Worm (Caenorhabditis elegans) whole organism, L4 larva: ENCODE data around the gene C30F2.4.

ENCODE experiments used
- F10B5.3 ChIP-seq: sonication (generic microtip); optimal IDR thresholded peaks from 2 replicates; lab custom pipeline; 2016; ENCODE audit warnings: mild to moderate bottlenecking, missing genetic modification characterization, missing compliant biosample characterization
- F26F4.8 ChIP-seq: fragments of 200-800 bp; sonication (Bioruptor generic); conservative IDR thresholded peaks from 2 replicates; pipeline ENCODE4 v1.3.6; 2022; ENCODE audit warnings: missing genetic modification characterization, missing compliant biosample characterization
- F37D6.2 ChIP-seq: sonication (generic microtip); optimal IDR thresholded peaks from 2 replicates; lab custom pipeline; 2016; ENCODE audit warnings: mild to moderate bottlenecking, missing genetic modification characterization, missing compliant biosample characterization
- F44E2.7 ChIP-seq: fragments of 200-800 bp; sonication (Bioruptor generic); IDR thresholded peaks from 2 replicates; pipeline ENCODE4 v2.1.2; 2022; ENCODE audit warnings: missing genetic modification characterization, missing compliant biosample characterization
- F49E8.2 ChIP-seq: sonication (generic microtip); optimal IDR thresholded peaks from 2 replicates; lab custom pipeline; 2016; ENCODE audit warnings: missing compliant biosample characterization, mild to moderate bottlenecking, missing genetic modification characterization, borderline replicate concordance
- R02D3.7 ChIP-seq: fragments of 150-350 bp; sonication (generic microtip); optimal IDR thresholded peaks from 3 replicates; lab custom pipeline; 2014; ENCODE audit warnings: missing biosample characterization, missing genetic modification characterization
- T20F7.1 ChIP-seq: fragments of 200-800 bp; sonication (Bioruptor generic); optimal IDR thresholded peaks from 2 replicates; lab custom pipeline; 2018; ENCODE audit warnings: mild to moderate bottlenecking, missing genetic modification characterization, missing compliant biosample characterization
- Y105C5A.15 ChIP-seq: fragments of 200-800 bp; sonication (Bioruptor generic); IDR thresholded peaks from 2 replicates; pipeline ENCODE4 v1.3.6; 2022; ENCODE audit warnings: missing genetic modification characterization, missing compliant biosample characterization
- Y48G9A.11 ChIP-seq: fragments of 200-800 bp; sonication (Bioruptor generic); IDR thresholded peaks from 2 replicates; pipeline ENCODE4 v1.3.6; 2022; ENCODE audit warnings: missing genetic modification reagents, missing genetic modification characterization, missing compliant biosample characterization
- aly-2 ChIP-seq: sonication (generic microtip); optimal IDR thresholded peaks from 2 replicates; lab custom pipeline; 2018; ENCODE audit warnings: missing biosample characterization, missing genetic modification characterization
- arid-1 ChIP-seq: fragments of 200-800 bp; sonication (Bioruptor generic); conservative IDR thresholded peaks from 2 replicates; pipeline ENCODE4 v1.3.6; 2022; ENCODE audit warnings: missing genetic modification reagents, missing genetic modification characterization, missing compliant biosample characterization
- attf-4 ChIP-seq: sonication (generic microtip); optimal IDR thresholded peaks from 3 replicates; lab custom pipeline; 2017; ENCODE audit warnings: missing biosample characterization, missing genetic modification characterization
- ceh-20 ChIP-seq: fragments of 200-800 bp; sonication (Bioruptor generic); IDR thresholded peaks from 2 replicates; pipeline ENCODE4 v1.3.6; 2022; ENCODE audit warnings: missing genetic modification reagents, missing genetic modification characterization, missing compliant biosample characterization
- ceh-28 ChIP-seq: fragments of 150-350 bp; optimal IDR thresholded peaks from 2 replicates; lab custom pipeline; 2014; ENCODE audit warnings: missing biosample characterization, missing genetic modification reagents, missing genetic modification characterization
- ceh-62 ChIP-seq: sonication (generic microtip); optimal IDR thresholded peaks from 2 replicates; lab custom pipeline; 2017; ENCODE audit warnings: missing biosample characterization, missing genetic modification characterization
- ces-1 ChIP-seq: fragments of 150-350 bp; sonication (generic microtip); optimal IDR thresholded peaks from 4 replicates; lab custom pipeline; 2014; ENCODE audit warnings: missing biosample characterization, missing genetic modification reagents, missing genetic modification characterization
- cey-2 ChIP-seq: sonication (generic microtip); optimal IDR thresholded peaks from 3 replicates; lab custom pipeline; 2017; ENCODE audit warnings: missing genetic modification characterization, mild to moderate bottlenecking, missing compliant biosample characterization, antibody characterized with exemption, borderline replicate concordance; ENCODE audit not compliant: insufficient read depth
- ctbp-1 ChIP-seq: fragments of 200-800 bp; sonication (Bioruptor generic); IDR thresholded peaks from 2 replicates; pipeline ENCODE4 v1.3.6; 2022; ENCODE audit warnings: missing genetic modification reagents, missing genetic modification characterization, missing compliant biosample characterization
- daf-8 ChIP-seq: fragments of 200-800 bp; sonication (Bioruptor generic); IDR thresholded peaks from 2 replicates; pipeline ENCODE4 v1.3.6; 2022; ENCODE audit warnings: missing genetic modification characterization, missing compliant biosample characterization
- dmd-6 ChIP-seq: fragments of 200-800 bp; sonication (Bioruptor generic); IDR thresholded peaks from 2 replicates; pipeline ENCODE4 v1.3.6; 2022; ENCODE audit warnings: missing genetic modification reagents, missing genetic modification characterization, missing compliant biosample characterization
- dpl-1 ChIP-seq: fragments of 150-350 bp; optimal IDR thresholded peaks from 2 replicates; lab custom pipeline; 2014; ENCODE audit warnings: missing biosample characterization, missing genetic modification reagents, missing genetic modification characterization
- duxl-1 ChIP-seq: sonication (generic microtip); optimal IDR thresholded peaks from 2 replicates; lab custom pipeline; 2016; ENCODE audit warnings: mild to moderate bottlenecking, missing genetic modification characterization, moderate library complexity, missing compliant biosample characterization; ENCODE audit not compliant: poor library complexity
- lin-1 ChIP-seq: fragments of 200-800 bp; sonication (Bioruptor generic); IDR thresholded peaks from 2 replicates; pipeline ENCODE4 v1.3.6; 2022; ENCODE audit warnings: missing genetic modification reagents, missing genetic modification characterization, missing compliant biosample characterization
- lin-15B ChIP-seq: fragments of 150-350 bp; sonication (generic microtip); optimal IDR thresholded peaks from 3 replicates; lab custom pipeline; 2014; ENCODE audit warnings: missing biosample characterization, missing genetic modification characterization
- lin-29 ChIP-seq: fragments of 200-800 bp; sonication (Bioruptor generic); IDR thresholded peaks from 2 replicates; pipeline ENCODE4 v1.3.6; 2022; ENCODE audit warnings: missing genetic modification reagents, missing genetic modification characterization, missing compliant biosample characterization
- lin-38 ChIP-seq: fragments of 200-800 bp; sonication (Bioruptor generic); IDR thresholded peaks from 2 replicates; pipeline ENCODE4 v1.3.6; 2022; ENCODE audit warnings: missing genetic modification reagents, missing genetic modification characterization, missing compliant biosample characterization
- lin-39 ChIP-seq: fragments of 150-350 bp; optimal IDR thresholded peaks from 2 replicates; lab custom pipeline; 2014; ENCODE audit warnings: missing biosample characterization, missing genetic modification reagents, missing genetic modification characterization
- madf-5 ChIP-seq, 2 experiments: fragments of 200-800 bp; sonication (Bioruptor generic); IDR thresholded peaks; 2 replicates each; pipeline ENCODE4 v1.3.6; 2022; ENCODE audit warnings: missing compliant biosample characterization in 2 of 2, missing genetic modification characterization in 2 of 2
- mdt-29 ChIP-seq: fragments of 200-800 bp; sonication (Bioruptor generic); IDR thresholded peaks from 2 replicates; pipeline ENCODE4 v1.3.6; 2022; ENCODE audit warnings: missing genetic modification reagents, missing genetic modification characterization, missing compliant biosample characterization
- mxl-2 ChIP-seq: fragments of 200-800 bp; sonication (Bioruptor generic); conservative IDR thresholded peaks from 2 replicates; pipeline ENCODE4 v1.3.6; 2022; ENCODE audit warnings: missing genetic modification reagents, missing genetic modification characterization, missing compliant biosample characterization
- mxl-3 ChIP-seq: fragments of 200-800 bp; sonication (Bioruptor generic); optimal IDR thresholded peaks from 2 replicates; lab custom pipeline; 2018; ENCODE audit warnings: mild to moderate bottlenecking, missing genetic modification characterization, missing compliant biosample characterization
- nhr-111 ChIP-seq: fragments of 200-800 bp; sonication (Bioruptor generic); optimal IDR thresholded peaks from 2 replicates; lab custom pipeline; 2018; ENCODE audit warnings: mild to moderate bottlenecking, missing genetic modification characterization, missing compliant biosample characterization
- nhr-28 ChIP-seq: fragments of 150-350 bp; optimal IDR thresholded peaks from 2 replicates; lab custom pipeline; 2014; ENCODE audit warnings: missing biosample characterization, missing genetic modification characterization
- nhr-41 ChIP-seq: fragments of 200-800 bp; sonication (Bioruptor generic); IDR thresholded peaks from 2 replicates; pipeline ENCODE4 v1.3.6; 2022; ENCODE audit warnings: missing genetic modification reagents, missing genetic modification characterization, missing compliant biosample characterization
- nhr-42 ChIP-seq: fragments of 200-800 bp; sonication (Bioruptor generic); IDR thresholded peaks from 2 replicates; pipeline ENCODE4 v1.3.6; 2022; ENCODE audit warnings: missing genetic modification characterization, missing compliant biosample characterization
- nhr-48 ChIP-seq: sonication (generic microtip); optimal IDR thresholded peaks from 2 replicates; lab custom pipeline; 2016; ENCODE audit warnings: mild to moderate bottlenecking, missing genetic modification characterization, missing compliant biosample characterization
- nhr-76 ChIP-seq: fragments of 150-350 bp; optimal IDR thresholded peaks from 2 replicates; lab custom pipeline; 2014; ENCODE audit warnings: missing biosample characterization, missing genetic modification characterization
- pha-4 ChIP-seq, 2 experiments: fragments of 150-350 bp in 1 of 2; fragments of 200-800 bp in 1 of 2; sonication (Bioruptor generic) in 1 of 2; IDR thresholded peaks in 1 of 2; optimal IDR thresholded peaks in 1 of 2; 2 replicates each; pipeline versions ENCODE4 v1.3.6 to Lab custom; 2014 to 2022; ENCODE audit warnings: missing genetic modification characterization in 2 of 2, missing genetic modification reagents in 2 of 2, missing biosample characterization in 1 of 2, missing compliant biosample characterization in 1 of 2
- php-3 ChIP-seq: fragments of 200-800 bp; sonication (Bioruptor generic); IDR thresholded peaks from 2 replicates; pipeline ENCODE4 v1.3.6; 2022; ENCODE audit warnings: missing genetic modification reagents, missing genetic modification characterization, missing compliant biosample characterization
- skn-1 ChIP-seq: fragments of 150-350 bp; optimal IDR thresholded peaks from 2 replicates; lab custom pipeline; 2014; ENCODE audit warnings: missing biosample characterization, missing genetic modification characterization
- snpc-4 ChIP-seq: fragments of 150-350 bp; optimal IDR thresholded peaks from 2 replicates; lab custom pipeline; 2014; ENCODE audit warnings: missing biosample characterization, missing genetic modification characterization
- spr-1 ChIP-seq: sonication (generic microtip); optimal IDR thresholded peaks from 2 replicates; lab custom pipeline; 2016; ENCODE audit warnings: mild to moderate bottlenecking, missing genetic modification characterization, missing compliant biosample characterization
- spr-3 ChIP-seq: fragments of 200-800 bp; sonication (Bioruptor generic); optimal IDR thresholded peaks from 2 replicates; lab custom pipeline; 2018; ENCODE audit warnings: mild to moderate bottlenecking, missing genetic modification characterization, missing compliant biosample characterization
- unc-130 ChIP-seq: sonication (generic microtip); optimal IDR thresholded peaks from 2 replicates; lab custom pipeline; 2016; ENCODE audit warnings: missing genetic modification reagents, missing genetic modification characterization, missing compliant biosample characterization
- unc-62 ChIP-seq, 3 experiments: fragments of 150-350 bp in 1 of 3; sonication (generic microtip); optimal IDR thresholded peaks in 2 of 3; peaks in 1 of 3; 1 replicate in 1 of 3; 2 replicates in 2 of 3; lab custom pipeline; 2014 to 2017; ENCODE audit warnings: missing biosample characterization in 3 of 3, missing genetic modification characterization in 3 of 3, missing genetic modification reagents in 3 of 3, missing genotype in 1 of 3
- zfp-2 ChIP-seq: sonication (generic microtip); optimal IDR thresholded peaks from 2 replicates; lab custom pipeline; 2016; ENCODE audit warnings: mild to moderate bottlenecking, missing genetic modification characterization, missing compliant biosample characterization
- zfp-3 ChIP-seq: fragments of 200-800 bp; sonication (Bioruptor generic); conservative IDR thresholded peaks from 2 replicates; pipeline ENCODE4 v1.3.6; 2022; ENCODE audit warnings: missing genetic modification reagents, missing genetic modification characterization, missing compliant biosample characterization
- zip-11 ChIP-seq: fragments of 200-800 bp; sonication (Bioruptor generic); IDR thresholded peaks from 2 replicates; pipeline ENCODE4 v1.3.6; 2022; ENCODE audit warnings: missing genetic modification characterization, missing compliant biosample characterization
- zip-2 ChIP-seq: fragments of 150-350 bp; optimal IDR thresholded peaks from 2 replicates; lab custom pipeline; 2014; ENCODE audit warnings: missing biosample characterization, missing genetic modification characterization
- ztf-11 ChIP-seq: fragments of 150-350 bp; optimal IDR thresholded peaks from 2 replicates; lab custom pipeline; 2014; ENCODE audit warnings: missing biosample characterization, missing genetic modification characterization

C30F2.4 gene

ce11 chrX:16056404-16056803 lies 20.0 kb downstream of the C30F2.4 start (continued):
- TF ChIP-seq zip-11, result no peak
- TF ChIP-seq unc-130 (GFP tag; lab: Kevin White, UChicago), result peak; percentile 2
- peak; percentile 85 for TF ChIP-seq nhr-28 (tag; lab: Kevin White, UChicago)
- TF ChIP-seq zfp-3 (GFP tag; lab: Robert Waterston, UW), result peak; percentile 97
- peak; percentile 96 for TF ChIP-seq F10B5.3 (tag; lab: Kevin White, UChicago)
- peak; percentile 40 for TF ChIP-seq cey-2 (tag; lab: Kevin White, UChicago)
- peak; percentile 97 for TF ChIP-seq lin-29 (GFP tag; lab: Robert Waterston, UW)
- TF ChIP-seq F44E2.7 (GFP tag; lab: Robert Waterston, UW), result peak; percentile 61; the same call in 1 of the 2 replicates
- peak; percentile 37 for TF ChIP-seq ceh-62 (tag; lab: Kevin White, UChicago)
- TF ChIP-seq spr-1, result peak; percentile 98
- 0 out of 2 replicates have a peak, but pooled peaks have one; percentile 48 for TF ChIP-seq daf-8 (GFP tag; lab: Robert Waterston, UW)
- TF ChIP-seq madf-5 (GFP tag; IDR thresholded peaks at IDR 0.05; lab: Robert Waterston, UW), result peak; percentile 32 to 84; a peak in 2 of 4 replicates
- TF ChIP-seq F49E8.2 (tag; lab: Kevin White, UChicago), result no peak
- TF ChIP-seq dmd-6, result peak; percentile 97
- TF ChIP-seq dpl-1 (GFP tag; lab: Kevin White, UChicago), result peak; percentile 71
- peak; percentile 91 for TF ChIP-seq T20F7.1 (GFP tag; lab: Kevin White, UChicago)
- TF ChIP-seq spr-3 (GFP tag; lab: Kevin White, UChicago), result peak; percentile 93
- peak; percentile 97 for TF ChIP-seq zip-2 (tag; lab: Kevin White, UChicago)
- no peak for TF ChIP-seq skn-1 (tag; lab: Kevin White, UChicago)
- peak; percentile 47 for TF ChIP-seq nhr-41 (GFP tag; lab: Robert Waterston, UW)
- TF ChIP-seq zfp-2 (tag; lab: Kevin White, UChicago), result peak; percentile 77
- peak; percentile 97 for TF ChIP-seq ceh-20 (GFP tag; lab: Robert Waterston, UW)
- no peak; the same call in none of the 2 replicates for TF ChIP-seq mxl-2 (GFP tag; lab: Robert Waterston, UW)
- TF ChIP-seq lin-1 (GFP tag; lab: Robert Waterston, UW), result peak; percentile 74
- TF ChIP-seq pha-4 (GFP tag; IDR thresholded peaks at IDR 0.05; lab: Robert Waterston, UW), result peak; percentile 97
- peak; percentile 81 for TF ChIP-seq pha-4 (tag; optimal IDR thresholded peaks at IDR 0.05; lab: Kevin White, UChicago)
- peak; percentile 93 for TF ChIP-seq mdt-29 (GFP tag; lab: Robert Waterston, UW)
- no peak for TF ChIP-seq aly-2 (tag; lab: Kevin White, UChicago)
- TF ChIP-seq lin-15B, result peak; percentile 7
- TF ChIP-seq attf-4 (tag; lab: Kevin White, UChicago), result peak; percentile 52
- TF ChIP-seq php-3 (GFP tag; lab: Robert Waterston, UW), result peak; percentile 97
- TF ChIP-seq F37D6.2, result peak; percentile 99
- peak; percentile 86 for TF ChIP-seq lin-38 (GFP tag; lab: Robert Waterston, UW)
- peak; percentile 87 for TF ChIP-seq arid-1 (GFP tag; lab: Robert Waterston, UW)
- TF ChIP-seq lin-39 (tag; lab: Kevin White, UChicago), result peak; percentile 94
- peak; percentile 96 for TF ChIP-seq nhr-48
- 0 out of 2 replicates have a peak, but pooled peaks have one; percentile 62 for TF ChIP-seq Y48G9A.11 (GFP tag; lab: Robert Waterston, UW)
- peak; percentile 86 for TF ChIP-seq mxl-3 (GFP tag; lab: Kevin White, UChicago)
- TF ChIP-seq ctbp-1 (GFP tag; lab: Robert Waterston, UW), result peak; percentile 98
- TF ChIP-seq ceh-28 (tag; lab: Kevin White, UChicago), result peak; percentile 85
- peak; percentile 98 for TF ChIP-seq nhr-42 (GFP tag; lab: Robert Waterston, UW)
- no peak for TF ChIP-seq F26F4.8 (GFP tag; lab: Robert Waterston, UW)
- TF ChIP-seq R02D3.7 (tag; lab: Kevin White, UChicago), result no peak
- TF ChIP-seq unc-62 (GFP tag; optimal IDR thresholded peaks at IDR 0.05 in 1 of 2; lab: Kevin White, UChicago), result peak; percentile 77 to 99
- TF ChIP-seq unc-62 (tag; optimal IDR thresholded peaks at IDR 0.05; lab: Kevin White, UChicago), result no peak
- no peak for TF ChIP-seq nhr-111 (GFP tag; lab: Kevin White, UChicago)
- peak; percentile 78 for TF ChIP-seq ztf-11 (tag; lab: Kevin White, UChicago)
- TF ChIP-seq Y105C5A.15 (GFP tag; lab: Robert Waterston, UW), result no peak; the same call in 1 of the 2 replicates
- peak; percentile 84 for TF ChIP-seq nhr-76 (tag; lab: Kevin White, UChicago)
- TF ChIP-seq snpc-4 (tag; lab: Kevin White, UChicago), result peak; percentile 42
- peak; percentile 93 for TF ChIP-seq ces-1 (GFP tag; lab: Kevin White, UChicago)
- peak; percentile 98 for TF ChIP-seq duxl-1 (tag; lab: Kevin White, UChicago)
